Fruit fly (Drosophila melanogaster) whole organism, embryonic: ENCODE measurements around the gene CG43175.

Source experiments
- Ada2b ChIP-seq: fragments of 200-800 bp; sonication (Bioruptor generic); IDR thresholded peaks from 2 replicates; pipeline ENCODE4 v1.3.6; 2022; ENCODE audit warnings: missing biosample characterization, missing genetic modification characterization
- Adf1 ChIP-seq: fragments of 200-800 bp; sonication (Bioruptor generic); IDR thresholded peaks from 2 replicates; pipeline ENCODE4 v1.3.6; 2022; ENCODE audit warnings: missing biosample characterization, missing genetic modification characterization
- Atf3 ChIP-seq: fragments of 200-800 bp; sonication (Bioruptor generic); optimal IDR thresholded peaks from 3 replicates; lab custom pipeline; 2016; ENCODE audit warnings: missing biosample characterization, missing genetic modification characterization
- Awh ChIP-seq: fragments of 200-800 bp; sonication (Bioruptor generic); IDR thresholded peaks from 2 replicates; pipeline ENCODE4, ENCODE4 v1.3.6; 2022; ENCODE audit warnings: missing biosample characterization, missing genetic modification characterization
- B-H2 ChIP-seq: fragments of 200-800 bp; sonication (Bioruptor generic); optimal IDR thresholded peaks from 2 replicates; lab custom pipeline; 2018; ENCODE audit warnings: missing biosample characterization, mild to moderate bottlenecking, missing genetic modification characterization
- Bdp1 ChIP-seq: fragments of 200-800 bp; sonication (Bioruptor generic); optimal IDR thresholded peaks from 3 replicates; lab custom pipeline; 2016; ENCODE audit warnings: missing biosample characterization, missing genetic modification characterization
- Bgb ChIP-seq: fragments of 200-800 bp; sonication (Bioruptor generic); IDR thresholded peaks from 2 replicates; pipeline ENCODE4 v1.3.6; 2022; ENCODE audit warnings: missing biosample characterization, missing genetic modification characterization; ENCODE audit not compliant: partially characterized antibody
- CG11696 ChIP-seq: fragments of 200-800 bp; sonication (Bioruptor generic); IDR thresholded peaks from 2 replicates; pipeline ENCODE4 v1.3.6; 2022; ENCODE audit warnings: missing biosample characterization, missing genetic modification characterization
- CG16813 ChIP-seq: fragments of 200-800 bp; sonication (Bioruptor generic); IDR thresholded peaks from 3 replicates; pipeline ENCODE4 v1.3.6; 2022; ENCODE audit warnings: missing biosample characterization, missing genetic modification characterization; ENCODE audit not compliant: partially characterized antibody
- CG1832 ChIP-seq: fragments of 200-800 bp; sonication (Bioruptor generic); optimal IDR thresholded peaks from 2 replicates; lab custom pipeline; 2017; ENCODE audit warnings: missing biosample characterization, mild to moderate bottlenecking, missing genetic modification characterization, inconsistent platforms
- CG3163 ChIP-seq: fragments of 200-800 bp; sonication (Bioruptor generic); optimal IDR thresholded peaks from 3 replicates; lab custom pipeline; 2016; ENCODE audit warnings: missing biosample characterization, missing genetic modification characterization
- CG34376 ChIP-seq: fragments of 200-800 bp; sonication (Bioruptor generic); optimal IDR thresholded peaks from 2 replicates; lab custom pipeline; 2018; ENCODE audit warnings: missing biosample characterization, mild to moderate bottlenecking, missing genetic modification characterization
- CG42726 ChIP-seq: fragments of 200-800 bp; sonication (Bioruptor generic); IDR thresholded peaks from 2 replicates; pipeline ENCODE4 v1.3.6; 2022; ENCODE audit warnings: missing biosample characterization, missing genetic modification characterization; ENCODE audit not compliant: partially characterized antibody
- CG5953 ChIP-seq: fragments of 200-800 bp; sonication (Bioruptor generic); IDR thresholded peaks from 2 replicates; pipeline ENCODE4 v1.3.6; 2022; ENCODE audit warnings: missing biosample characterization, missing genetic modification characterization
- CG6654 ChIP-seq: fragments of 200-800 bp; sonication (Bioruptor generic); optimal IDR thresholded peaks from 2 replicates; lab custom pipeline; 2017; ENCODE audit warnings: missing biosample characterization, mild to moderate bottlenecking, missing genetic modification characterization
- CG6683 ChIP-seq: fragments of 200-800 bp; sonication (Bioruptor generic); optimal IDR thresholded peaks from 2 replicates; lab custom pipeline; 2017; ENCODE audit warnings: missing biosample characterization, mild to moderate bottlenecking, missing genetic modification characterization, missing genetic modification reagents
- CG7372 ChIP-seq: fragments of 200-800 bp; sonication (Bioruptor generic); IDR thresholded peaks from 2 replicates; pipeline ENCODE4 v1.3.6; 2022; ENCODE audit warnings: missing biosample characterization, missing genetic modification characterization
- CG7786 ChIP-seq: fragments of 200-800 bp; sonication (Bioruptor generic); optimal IDR thresholded peaks from 2 replicates; lab custom pipeline; 2016; ENCODE audit warnings: missing biosample characterization, missing genetic modification characterization
- CG8290 ChIP-seq, 3 experiments: fragments of 200-800 bp; sonication (Bioruptor generic); optimal IDR thresholded peaks; 2 replicates each; lab custom pipeline; 2016 to 2019; ENCODE audit warnings: missing biosample characterization in 3 of 3, missing genetic modification characterization in 3 of 3, mild to moderate bottlenecking in 2 of 3, moderate library complexity in 1 of 3
- Dad ChIP-seq: fragments of 200-800 bp; sonication (Bioruptor generic); optimal IDR thresholded peaks from 3 replicates; lab custom pipeline; 2016; ENCODE audit warnings: missing biosample characterization, missing genetic modification characterization
- Dll ChIP-seq: fragments of 200-800 bp; sonication (Bioruptor generic); IDR thresholded peaks from 4 replicates; pipeline ENCODE4 v1.3.6; 2022; ENCODE audit warnings: missing biosample characterization, missing genetic modification characterization; ENCODE audit not compliant: partially characterized antibody
- Doc2 ChIP-seq: fragments of 200-800 bp; sonication (Bioruptor generic); IDR thresholded peaks from 2 replicates; pipeline ENCODE4 v1.3.6; 2022; ENCODE audit warnings: missing biosample characterization, missing genetic modification characterization
- Dp ChIP-seq: fragments of 200-800 bp; sonication (Bioruptor generic); optimal IDR thresholded peaks from 2 replicates; lab custom pipeline; 2018; ENCODE audit warnings: missing biosample characterization, mild to moderate bottlenecking, missing genetic modification characterization, moderate library complexity
- Ets97D ChIP-seq: fragments of 200-800 bp; sonication (Bioruptor generic); optimal IDR thresholded peaks from 3 replicates; lab custom pipeline; 2016; ENCODE audit warnings: missing biosample characterization, missing genetic modification characterization
- Gug ChIP-seq: fragments of 200-800 bp; sonication (Bioruptor generic); IDR thresholded peaks from 4 replicates; pipeline ENCODE4 v1.3.6; 2022; ENCODE audit warnings: missing biosample characterization, missing genetic modification characterization
- H2.0 ChIP-seq: fragments of 200-800 bp; sonication (Bioruptor generic); IDR thresholded peaks from 2 replicates; pipeline ENCODE4 v1.3.6; 2022; ENCODE audit warnings: missing biosample characterization, missing genetic modification characterization
- HLH4C ChIP-seq: fragments of 200-800 bp; sonication (Bioruptor generic); IDR thresholded peaks from 3 replicates; pipeline ENCODE4 v1.3.6; 2022; ENCODE audit warnings: missing biosample characterization, missing genetic modification characterization; ENCODE audit not compliant: partially characterized antibody
- Lhr ChIP-seq: fragments of 200-800 bp; sonication (Bioruptor generic); optimal IDR thresholded peaks from 3 replicates; lab custom pipeline; 2017; ENCODE audit warnings: mild to moderate bottlenecking, missing biosample characterization, missing genetic modification reagents, missing genetic modification characterization
- Med ChIP-seq: fragments of 200-800 bp; sonication (Bioruptor generic); peaks from one replicate; lab custom pipeline; 2016; ENCODE audit warnings: missing biosample characterization, missing genetic modification characterization, mild to moderate bottlenecking, inconsistent platforms, moderate library complexity
- Scr ChIP-seq: fragments of 200-800 bp; sonication (Bioruptor generic); IDR thresholded peaks from 2 replicates; pipeline ENCODE4 v1.3.6; 2022; ENCODE audit warnings: missing biosample characterization, missing genetic modification characterization; ENCODE audit not compliant: partially characterized antibody
- Sry-β ChIP-seq: fragments of 200-800 bp; sonication (Bioruptor generic); optimal IDR thresholded peaks from 2 replicates; lab custom pipeline; 2018; ENCODE audit warnings: missing biosample characterization, mild to moderate bottlenecking, missing genetic modification characterization, moderate library complexity
- Stat92E ChIP-seq, 3 experiments: fragments of >200 bp in 2 of 3; fragments of 200-800 bp in 1 of 3; sonication (Bioruptor generic) in 1 of 3; optimal IDR thresholded peaks; 2 replicates each; lab custom pipeline; 2017 to 2019; ENCODE audit warnings: missing biosample characterization in 3 of 3, missing genetic modification characterization in 3 of 3, mild to moderate bottlenecking in 1 of 3, moderate library complexity in 1 of 3
- aop ChIP-seq: fragments of 200-800 bp; sonication (Bioruptor generic); IDR thresholded peaks from 2 replicates; pipeline ENCODE4 v1.3.6; 2022; ENCODE audit warnings: missing biosample characterization, missing genetic modification characterization
- bbx ChIP-seq: fragments of 200-800 bp; sonication (Bioruptor generic); IDR thresholded peaks from 2 replicates; pipeline ENCODE4 v1.3.6; 2022; ENCODE audit warnings: missing biosample characterization, missing genetic modification characterization; ENCODE audit not compliant: partially characterized antibody
- dpn ChIP-seq, 2 experiments: fragments of 200-800 bp; sonication (Bioruptor generic); optimal IDR thresholded peaks; 3 replicates each; lab custom pipeline; 2016; ENCODE audit warnings: missing biosample characterization in 2 of 2, missing genetic modification characterization in 2 of 2
- grn ChIP-seq: fragments of 200-800 bp; sonication (Bioruptor generic); optimal IDR thresholded peaks from 3 replicates; lab custom pipeline; 2017; ENCODE audit warnings: missing biosample characterization, missing genetic modification characterization
- hbn ChIP-seq: fragments of 200-800 bp; sonication (Bioruptor generic); IDR thresholded peaks from 2 replicates; pipeline ENCODE4 v1.3.6; 2022; ENCODE audit warnings: missing biosample characterization, missing genetic modification characterization; ENCODE audit not compliant: partially characterized antibody
- knrl ChIP-seq: fragments of 200-800 bp; sonication (Bioruptor generic); IDR thresholded peaks from 3 replicates; pipeline ENCODE4 v1.3.6; 2022; ENCODE audit warnings: missing biosample characterization, missing genetic modification characterization; ENCODE audit not compliant: partially characterized antibody
- lmd ChIP-seq: fragments of 200-800 bp; sonication (Bioruptor generic); IDR thresholded peaks from 2 replicates; pipeline ENCODE4 v1.3.6; 2022; ENCODE audit warnings: missing biosample characterization, missing genetic modification characterization
- p53 ChIP-seq: fragments of 200-800 bp; sonication (Bioruptor generic); optimal IDR thresholded peaks from 2 replicates; lab custom pipeline; 2016; ENCODE audit warnings: missing biosample characterization, missing genetic modification characterization
- sens ChIP-seq: fragments of 200-800 bp; sonication (Bioruptor generic); peaks from one replicate; lab custom pipeline; 2016; ENCODE audit warnings: missing biosample characterization, missing genetic modification characterization
- sna ChIP-seq: fragments of 200-800 bp; sonication (Bioruptor generic); IDR thresholded peaks from 2 replicates; pipeline ENCODE4 v1.3.6; 2022; ENCODE audit warnings: missing biosample characterization, missing genetic modification characterization; ENCODE audit not compliant: partially characterized antibody
- so ChIP-seq: fragments of 200-800 bp; sonication (Bioruptor generic); IDR thresholded peaks from 3 replicates; pipeline ENCODE4 v1.3.6; 2022; ENCODE audit warnings: missing biosample characterization, missing genetic modification characterization
- stc ChIP-seq: fragments of 200-800 bp; sonication (Bioruptor generic); IDR thresholded peaks from 2 replicates; pipeline ENCODE4 v1.3.6; 2022; ENCODE audit warnings: missing biosample characterization, missing genetic modification characterization
- tio ChIP-seq: fragments of 200-800 bp; sonication (Bioruptor generic); optimal IDR thresholded peaks from 2 replicates; lab custom pipeline; 2017; ENCODE audit warnings: missing biosample characterization, missing genetic modification characterization, inconsistent platforms
- tna ChIP-seq: fragments of 200-800 bp; sonication (Bioruptor generic); IDR thresholded peaks from 2 replicates; pipeline ENCODE4 v1.3.6; 2022; ENCODE audit warnings: missing biosample characterization, missing genetic modification characterization; ENCODE audit not compliant: partially characterized antibody
- twi ChIP-seq: fragments of 200-800 bp; optimal IDR thresholded peaks from 2 replicates; lab custom pipeline; 2019; ENCODE audit warnings: missing biosample characterization, mild to moderate bottlenecking, missing genetic modification characterization, moderate library complexity
- zen2 ChIP-seq: fragments of 200-800 bp; sonication (Bioruptor generic); IDR thresholded peaks from 3 replicates; pipeline ENCODE4 v1.3.6; 2022; ENCODE audit warnings: missing biosample characterization, missing genetic modification characterization; ENCODE audit not compliant: partially characterized antibody
- zfh1 ChIP-seq: fragments of 200-800 bp; sonication (Bioruptor generic); IDR thresholded peaks from 3 replicates; pipeline ENCODE4 v1.3.6; 2022; ENCODE audit warnings: missing biosample characterization, missing genetic modification characterization

The CG43175 gene

DNA sequence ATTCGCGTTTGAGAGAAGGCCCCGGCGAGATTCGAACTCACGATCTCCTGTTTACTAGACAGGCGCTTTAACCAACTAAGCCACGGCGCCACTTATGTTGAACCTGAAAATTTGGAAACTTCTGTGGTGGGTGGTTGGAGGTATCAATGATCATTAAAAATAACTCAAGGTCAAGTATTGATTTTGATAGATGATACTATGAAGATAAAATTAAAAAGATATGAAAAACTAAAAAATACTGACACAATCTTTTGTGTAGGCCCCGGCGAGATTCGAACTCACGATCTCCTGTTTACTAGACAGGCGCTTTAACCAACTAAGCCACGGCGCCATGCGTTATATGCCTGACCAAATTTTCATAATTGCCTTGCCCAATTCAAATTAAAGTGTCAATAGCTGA is 6.0 kb upstream of the CG43175 start (continued):
- TF ChIP-seq grn (GFP tag; lab: Kevin White, UChicago), result peak; percentile 91
- TF ChIP-seq H2.0 (GFP tag; lab: Robert Waterston, UW), result no peak
- TF ChIP-seq sens (GFP tag; lab: Kevin White, UChicago), result peak; percentile 82
- peak; percentile 74 for TF ChIP-seq Scr
- no peak for TF ChIP-seq lmd (GFP tag; lab: Robert Waterston, UW)
- TF ChIP-seq CG8290 (GFP tag; optimal IDR thresholded peaks at IDR 0.05; lab: Kevin White, UChicago), result no peak
- TF ChIP-seq CG8290 (tag; optimal IDR thresholded peaks at IDR 0.05; lab: Kevin White, UChicago), result no peak
- no peak for TF ChIP-seq Gug
- peak; percentile 60; the same call in 1 of the 3 replicates for TF ChIP-seq knrl (GFP tag; lab: Robert Waterston, UW)
- no peak for TF ChIP-seq Dp (GFP tag; lab: Kevin White, UChicago)
- TF ChIP-seq sna (GFP tag; lab: Robert Waterston, UW), result peak; percentile 61; the same call in 1 of the 2 replicates
- no peak for TF ChIP-seq CG7372 (GFP tag; lab: Robert Waterston, UW)
- TF ChIP-seq CG3163 (GFP tag; lab: Kevin White, UChicago), result no peak
- no peak for TF ChIP-seq Sry-β (GFP tag; lab: Kevin White, UChicago)
- no peak for TF ChIP-seq CG7786 (GFP tag; lab: Kevin White, UChicago)
- TF ChIP-seq Bdp1 (GFP tag; lab: Kevin White, UChicago), result peak; percentile 99
- TF ChIP-seq twi, result no peak
- TF ChIP-seq Lhr (GFP tag; lab: Kevin White, UChicago), result no peak
- peak in 1 of 3 experiments; percentile 54 for TF ChIP-seq Stat92E (GFP tag; optimal IDR thresholded peaks at IDR 0.05; lab: Kevin White, UChicago)
- no peak for TF ChIP-seq CG1832 (GFP tag; lab: Kevin White, UChicago)
- TF ChIP-seq Doc2, result no peak
- no peak for TF ChIP-seq CG5953 (GFP tag; lab: Robert Waterston, UW)
- no peak for TF ChIP-seq tio (GFP tag; lab: Kevin White, UChicago)
- TF ChIP-seq Med (GFP tag; lab: Kevin White, UChicago), result peak; percentile 55
- peak; percentile 26; the same call in 1 of the 3 replicates for TF ChIP-seq zfh1 (GFP tag; lab: Robert Waterston, UW)
- 0 out of 2 replicates have a peak, but pooled peaks have one; percentile 21 for TF ChIP-seq aop
- peak; percentile 85 for TF ChIP-seq bbx (GFP tag; lab: Robert Waterston, UW)
- TF ChIP-seq p53, result no peak
- peak; percentile 83 for TF ChIP-seq Bgb (GFP tag; lab: Robert Waterston, UW)
- no peak for TF ChIP-seq Adf1 (GFP tag; lab: Robert Waterston, UW)
- TF ChIP-seq so (GFP tag; lab: Robert Waterston, UW), result peak; percentile 84; the same call in 2 of the 3 replicates
- no peak for TF ChIP-seq CG11696 (GFP tag; lab: Robert Waterston, UW)
- no peak for TF ChIP-seq Awh (GFP tag; lab: Robert Waterston, UW)
- no peak for TF ChIP-seq CG6683 (GFP tag; lab: Kevin White, UChicago)
- TF ChIP-seq zen2 (GFP tag; lab: Robert Waterston, UW), result 0 out of 3 replicates have a peak, but pooled peaks have one; percentile 37
- TF ChIP-seq CG6654 (GFP tag; lab: Kevin White, UChicago), result no peak
- TF ChIP-seq Dad (GFP tag; lab: Kevin White, UChicago), result no peak
- TF ChIP-seq B-H2, result no peak
- TF ChIP-seq stc (GFP tag; lab: Robert Waterston, UW), result no peak
- peak; percentile 85 for TF ChIP-seq CG16813 (GFP tag; lab: Robert Waterston, UW)
- TF ChIP-seq HLH4C, result peak; percentile 71; the same call in 2 of the 3 replicates
- TF ChIP-seq CG34376 (GFP tag; lab: Kevin White, UChicago), result peak; percentile 79
- no peak for TF ChIP-seq Ada2b (GFP tag; lab: Robert Waterston, UW)
- peak; percentile 69; the same call in 1 of the 2 replicates for TF ChIP-seq CG42726 (GFP tag; lab: Robert Waterston, UW)
- TF ChIP-seq Ets97D (GFP tag; lab: Kevin White, UChicago), result no peak
- TF ChIP-seq Dll (GFP tag; lab: Robert Waterston, UW), result peak; percentile 61; the same call in 3 of the 4 replicates
- TF ChIP-seq dpn (GFP tag; optimal IDR thresholded peaks at IDR 0.05; lab: Kevin White, UChicago), result no peak
- peak; percentile 79 for TF ChIP-seq tna (GFP tag; lab: Robert Waterston, UW)
- TF ChIP-seq Atf3 (GFP tag; lab: Kevin White, UChicago), result no peak
- peak; percentile 24; the same call in 1 of the 2 replicates for TF ChIP-seq hbn (GFP tag; lab: Robert Waterston, UW)
